Worm (Caenorhabditis elegans): Measurements from ENCODE around the gene gpx-3.

ce11 chrX:9576928-9577327 lies 10.8 kb upstream of the gpx-3 start, which contains the start of gene glb-17:
- no peak for TF ChIP-seq ztf-11 (tag; optimal IDR thresholded peaks at IDR 0.05)
- TF ChIP-seq lin-39 (tag; optimal IDR thresholded peaks at IDR 0.05) = no peak
- TF ChIP-seq lir-3 (tag; optimal IDR thresholded peaks at IDR 0.05) = no peak
- TF ChIP-seq ceh-28 (tag; optimal IDR thresholded peaks at IDR 0.05) = no peak
- no peak for TF ChIP-seq skn-1 (tag; optimal IDR thresholded peaks at IDR 0.05)
- TF ChIP-seq zag-1 (tag; optimal IDR thresholded peaks at IDR 0.05) = no peak
- no peak for TF ChIP-seq unc-39 (tag; optimal IDR thresholded peaks at IDR 0.05)
- no peak for TF ChIP-seq nhr-237 (tag; optimal IDR thresholded peaks at IDR 0.05)
- no peak for TF ChIP-seq set-16 (GFP tag; IDR thresholded peaks at IDR 0.05)
- TF ChIP-seq hlh-11 (tag; optimal IDR thresholded peaks at IDR 0.05) = no peak

All from whole organism, L4 larva.